Worm (Caenorhabditis elegans) whole organism, midembryonic: ENCODE results near the gene trap-2.

Source experiments
- T22C8.4 ChIP-seq: fragments of 200-800 bp; sonication (Bioruptor generic); IDR thresholded peaks from 2 replicates; pipeline ENCODE4 v1.3.6; 2022; ENCODE audit warnings: missing genetic modification characterization, missing compliant biosample characterization
- cog-1 ChIP-seq: sonication (generic microtip); optimal IDR thresholded peaks from 2 replicates; lab custom pipeline; 2016; ENCODE audit warnings: missing genetic modification characterization, missing compliant biosample characterization
- flt-1 ChIP-seq: fragments of 200-800 bp; sonication (Bioruptor generic); IDR thresholded peaks from 2 replicates; pipeline ENCODE4 v1.3.6; 2022; ENCODE audit warnings: missing genetic modification characterization, missing compliant biosample characterization
- klf-2 ChIP-seq: fragments of 200-800 bp; sonication (Bioruptor generic); conservative IDR thresholded peaks from 2 replicates; pipeline ENCODE4 v1.3.6; 2022; ENCODE audit warnings: missing genetic modification reagents, missing genetic modification characterization, missing compliant biosample characterization
- med-1 ChIP-seq: sonication (generic microtip); optimal IDR thresholded peaks from 2 replicates; lab custom pipeline; 2017; ENCODE audit warnings: missing genetic modification characterization, mild to moderate bottlenecking, missing compliant biosample characterization, antibody characterized with exemption, missing genetic modification reagents; ENCODE audit not compliant: insufficient read depth
- ref-1 ChIP-seq: fragments of 200-800 bp; sonication (Bioruptor generic); conservative IDR thresholded peaks from 2 replicates; pipeline ENCODE4 v1.3.6; 2022; ENCODE audit warnings: missing genetic modification reagents, missing genetic modification characterization, missing compliant biosample characterization
- tab-1 ChIP-seq: fragments of 200-800 bp; sonication (Bioruptor generic); IDR thresholded peaks from 2 replicates; pipeline ENCODE4 v1.3.6; 2022; ENCODE audit warnings: missing genetic modification characterization, missing compliant biosample characterization
- ztf-23 ChIP-seq: fragments of 200-800 bp; sonication (Bioruptor generic); IDR thresholded peaks from 2 replicates; pipeline ENCODE4 v1.3.6; 2022; ENCODE audit warnings: missing genetic modification reagents, missing genetic modification characterization, missing compliant biosample characterization
- ztf-29 ChIP-seq: fragments of 200-800 bp; sonication (Bioruptor generic); IDR thresholded peaks from 2 replicates; pipeline ENCODE4 v1.3.6; 2022; ENCODE audit warnings: missing genetic modification reagents, missing genetic modification characterization, missing compliant biosample characterization

DNA sequence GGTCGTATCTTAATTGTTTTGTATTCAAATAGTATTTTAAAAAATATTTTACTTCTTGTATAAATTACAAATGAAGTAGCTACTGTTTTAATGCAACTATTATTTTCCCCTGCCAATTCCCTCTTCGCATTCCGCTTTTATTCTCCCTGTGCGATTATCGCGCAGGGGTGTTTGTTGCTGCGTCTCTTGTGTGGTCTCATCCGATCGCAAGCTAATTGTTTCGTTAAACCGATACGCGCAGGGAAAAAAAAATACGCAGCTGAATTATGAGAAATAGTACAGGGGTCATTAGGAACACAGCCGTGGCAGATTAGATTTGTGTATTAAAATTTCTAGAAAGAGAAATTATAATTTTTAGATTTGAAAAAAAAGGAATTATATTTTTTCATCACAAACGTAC lies 38.6 kb upstream of the trap-2 start:
- TF ChIP-seq T22C8.4 (GFP tag; lab: Robert Waterston, UW) (no peak), ref-1 (0 out of 2 replicates have a peak, but pooled peaks have one; percentile 16), flt-1 (peak; percentile 87), tab-1 (peak; percentile 83), ztf-29 (GFP tag; lab: Robert Waterston, UW) (peak; percentile 73), med-1 (GFP tag; lab: Kevin White, UChicago) (peak; percentile 57), cog-1 (peak; percentile 98), ztf-23 (GFP tag; lab: Robert Waterston, UW) (peak; percentile 85), klf-2 (GFP tag; lab: Robert Waterston, UW) (peak; percentile 87)
